Worm (Caenorhabditis elegans) whole organism, late embryonic: Measurements from ENCODE around the gene str-214.

Experiments
- K02D7.2 ChIP-seq: sonication (generic microtip); optimal IDR thresholded peaks from 2 replicates; lab custom pipeline; 2017; ENCODE audit warnings: mild to moderate bottlenecking, missing genetic modification characterization, missing compliant biosample characterization
- elt-2 ChIP-seq: sonication (generic microtip); optimal IDR thresholded peaks from 2 replicates; lab custom pipeline; 2016; ENCODE audit warnings: missing genetic modification reagents, missing genetic modification characterization, missing compliant biosample characterization
- elt-4 ChIP-seq: sonication (generic microtip); optimal IDR thresholded peaks from 2 replicates; lab custom pipeline; 2016; ENCODE audit warnings: missing genetic modification characterization, missing compliant biosample characterization
- ets-4 ChIP-seq: sonication (generic microtip); optimal IDR thresholded peaks from 2 replicates; lab custom pipeline; 2016; ENCODE audit warnings: missing genetic modification characterization, missing compliant biosample characterization
- sox-4 ChIP-seq: sonication (generic microtip); optimal IDR thresholded peaks from 2 replicates; lab custom pipeline; 2017; ENCODE audit warnings: mild to moderate bottlenecking, missing genetic modification characterization, inconsistent platforms, missing compliant biosample characterization
- unc-55 ChIP-seq: sonication (generic microtip); optimal IDR thresholded peaks from 2 replicates; lab custom pipeline; 2017; ENCODE audit warnings: missing biosample characterization, missing genetic modification reagents, missing genetic modification characterization

- TF ChIP-seq K02D7.2 (tag; lab: Kevin White, UChicago) (no peak), unc-55 (GFP tag; lab: Kevin White, UChicago) (no peak), ets-4 (no peak), sox-4 (tag; lab: Kevin White, UChicago) (no peak), elt-4 (tag; lab: Kevin White, UChicago) (no peak), elt-2 (tag; lab: Kevin White, UChicago) (no peak)
Measured at ce11 chrV:16333412-16333811, 18.3 kb downstream of the str-214 start, which contains the start of gene srh-167.
